Worm (Caenorhabditis elegans) whole organism, young adult: ENCODE results near the gene hda-11.

Experiments
- B0019.2 ChIP-seq: fragments of 200-800 bp; sonication (Bioruptor generic); conservative IDR thresholded peaks from 2 replicates; pipeline ENCODE4 v1.3.6; 2022; ENCODE audit warnings: missing genetic modification reagents, missing genetic modification characterization, missing compliant biosample characterization
- B0035.1 ChIP-seq: sonication (generic microtip); optimal IDR thresholded peaks from 2 replicates; lab custom pipeline; 2016; ENCODE audit warnings: missing genetic modification characterization, mild to moderate bottlenecking, missing compliant biosample characterization, missing genotype, missing genetic modification reagents
- C06A6.2 ChIP-seq: fragments of 200-800 bp; sonication (Bioruptor generic); conservative IDR thresholded peaks from 2 replicates; pipeline ENCODE4 v1.3.6; 2022; ENCODE audit warnings: missing genetic modification characterization, missing compliant biosample characterization
- F22D6.2 ChIP-seq: sonication (generic microtip); optimal IDR thresholded peaks from 2 replicates; lab custom pipeline; 2016; ENCODE audit warnings: mild to moderate bottlenecking, missing genetic modification characterization, missing compliant biosample characterization
- F52B5.7 ChIP-seq: sonication (generic microtip); optimal IDR thresholded peaks from 2 replicates; lab custom pipeline; 2016; ENCODE audit warnings: mild to moderate bottlenecking, missing genetic modification characterization, missing compliant biosample characterization
- K12H6.12 ChIP-seq: fragments of 200-800 bp; sonication (Bioruptor generic); optimal IDR thresholded peaks from 2 replicates; lab custom pipeline; 2018; ENCODE audit warnings: mild to moderate bottlenecking, missing genetic modification characterization, missing compliant biosample characterization
- T26A5.8 ChIP-seq: sonication (generic microtip); optimal IDR thresholded peaks from 2 replicates; lab custom pipeline; 2016; ENCODE audit warnings: missing genetic modification characterization, missing compliant biosample characterization
- Y56A3A.18 ChIP-seq: fragments of 200-800 bp; sonication (Bioruptor generic); IDR thresholded peaks from 2 replicates; pipeline ENCODE4 v1.3.6; 2022; ENCODE audit warnings: missing genetic modification reagents, missing genetic modification characterization, missing compliant biosample characterization
- Y67H2A.10 ChIP-seq: fragments of 200-800 bp; sonication (Bioruptor generic); conservative IDR thresholded peaks from 2 replicates; pipeline ENCODE4 v1.3.6; 2022; ENCODE audit warnings: missing genetic modification reagents, missing genetic modification characterization, missing compliant biosample characterization
- Y95B8A.8 ChIP-seq: fragments of 200-800 bp; sonication (Bioruptor generic); IDR thresholded peaks from 2 replicates; pipeline ENCODE4 v1.3.6; 2022; ENCODE audit warnings: missing genetic modification reagents, missing genetic modification characterization, missing compliant biosample characterization
- ZK185.1 ChIP-seq: sonication (generic microtip); optimal IDR thresholded peaks from 2 replicates; lab custom pipeline; 2016; ENCODE audit warnings: mild to moderate bottlenecking, missing genetic modification characterization, missing compliant biosample characterization; ENCODE audit not compliant: poor library complexity, severe bottlenecking
- ama-1 ChIP-seq, 3 experiments: fragments of 150-350 bp in 1 of 3; sonication (generic microtip) in 2 of 3; optimal IDR thresholded peaks; 2 replicates each; lab custom pipeline; 2014 to 2018; ENCODE audit warnings: missing biosample characterization in 2 of 3, missing genetic modification characterization in 2 of 3, missing genetic modification reagents in 2 of 3
- atf-7 ChIP-seq: sonication (generic microtip); optimal IDR thresholded peaks from 2 replicates; lab custom pipeline; 2017; ENCODE audit warnings: mild to moderate bottlenecking, missing genetic modification characterization, missing compliant biosample characterization
- athp-1 ChIP-seq: sonication (generic microtip); optimal IDR thresholded peaks from 2 replicates; lab custom pipeline; 2017; ENCODE audit warnings: mild to moderate bottlenecking, missing genetic modification characterization, missing compliant biosample characterization
- ccch-3 ChIP-seq: fragments of 200-800 bp; sonication (Bioruptor generic); optimal IDR thresholded peaks from 2 replicates; lab custom pipeline; 2018; ENCODE audit warnings: mild to moderate bottlenecking, missing genetic modification characterization, missing compliant biosample characterization
- cebp-1 ChIP-seq, 2 experiments: fragments of 200-800 bp in 1 of 2; sonication (Bioruptor generic) in 1 of 2; sonication (generic microtip) in 1 of 2; IDR thresholded peaks in 1 of 2; optimal IDR thresholded peaks in 1 of 2; 2 replicates each; pipeline versions ENCODE4 v1.3.6 to Lab custom; 2017 to 2022; ENCODE audit warnings: missing compliant biosample characterization in 2 of 2, missing genetic modification characterization in 2 of 2, mild to moderate bottlenecking in 1 of 2, missing genetic modification reagents in 1 of 2, moderate library complexity in 1 of 2
- ceh-100 ChIP-seq: fragments of 200-800 bp; sonication (Bioruptor generic); IDR thresholded peaks from 2 replicates; pipeline ENCODE4 v1.3.6; 2022; ENCODE audit warnings: missing genetic modification reagents, missing genetic modification characterization, missing compliant biosample characterization
- ceh-27 ChIP-seq: fragments of 200-800 bp; sonication (Bioruptor generic); optimal IDR thresholded peaks from 2 replicates; lab custom pipeline; 2018; ENCODE audit warnings: mild to moderate bottlenecking, missing genetic modification characterization, moderate library complexity, missing compliant biosample characterization
- ceh-91 ChIP-seq: fragments of 200-800 bp; sonication (Bioruptor generic); IDR thresholded peaks from 2 replicates; pipeline ENCODE4 v1.3.6; 2022; ENCODE audit warnings: missing genetic modification reagents, missing genetic modification characterization, missing compliant biosample characterization
- die-1 ChIP-seq: sonication (generic microtip); optimal IDR thresholded peaks from 2 replicates; lab custom pipeline; 2016; ENCODE audit warnings: missing genotype, mild to moderate bottlenecking, missing genetic modification characterization, missing compliant biosample characterization
- dox-1 ChIP-seq: fragments of 200-800 bp; sonication (Bioruptor generic); IDR thresholded peaks from 2 replicates; pipeline ENCODE4 v1.3.6; 2022; ENCODE audit warnings: missing genetic modification reagents, missing genetic modification characterization, missing compliant biosample characterization
- egl-44 ChIP-seq: fragments of 200-800 bp; sonication (Bioruptor generic); IDR thresholded peaks from 2 replicates; pipeline ENCODE4 v1.3.6; 2022; ENCODE audit warnings: missing genetic modification reagents, missing genetic modification characterization, missing compliant biosample characterization
- egrh-3 ChIP-seq: fragments of 200-800 bp; sonication (Bioruptor generic); IDR thresholded peaks from 2 replicates; pipeline ENCODE4 v1.3.6; 2022; ENCODE audit warnings: missing genetic modification reagents, missing genetic modification characterization, missing compliant biosample characterization
- him-1 ChIP-seq: sonication (generic microtip); optimal IDR thresholded peaks from 2 replicates; lab custom pipeline; 2016; ENCODE audit warnings: missing genotype, missing genetic modification reagents, missing genetic modification characterization, missing compliant biosample characterization
- hlh-12 ChIP-seq: sonication (generic microtip); optimal IDR thresholded peaks from 2 replicates; lab custom pipeline; 2016; ENCODE audit warnings: missing genetic modification characterization, missing compliant biosample characterization
- hrde-1 ChIP-seq: sonication (generic microtip); optimal IDR thresholded peaks from 2 replicates; lab custom pipeline; 2016; ENCODE audit warnings: missing genetic modification characterization, mild to moderate bottlenecking, missing compliant biosample characterization, moderate library complexity, missing genotype, missing genetic modification reagents, borderline replicate concordance
- let-607 ChIP-seq, 2 experiments: fragments of 200-800 bp in 1 of 2; sonication (Bioruptor generic) in 1 of 2; sonication (generic microtip) in 1 of 2; optimal IDR thresholded peaks; 2 replicates each; lab custom pipeline; 2016 to 2018; ENCODE audit warnings: mild to moderate bottlenecking in 2 of 2, missing compliant biosample characterization in 2 of 2, missing genetic modification characterization in 2 of 2, moderate library complexity in 2 of 2, missing genotype in 1 of 2
- lin-35 ChIP-seq, 3 experiments: fragments of 150-350 bp in 2 of 3; sonication (generic microtip) in 1 of 3; optimal IDR thresholded peaks; 2 replicates each; lab custom pipeline; 2014 to 2018; ENCODE audit warnings: missing biosample characterization in 3 of 3, missing genetic modification characterization in 3 of 3, missing genetic modification reagents in 3 of 3
- lin-40 ChIP-seq: sonication (generic microtip); optimal IDR thresholded peaks from 2 replicates; lab custom pipeline; 2016; ENCODE audit warnings: missing genetic modification characterization, mild to moderate bottlenecking, missing compliant biosample characterization, missing genotype, missing genetic modification reagents
- lin-54 ChIP-seq: fragments of 200-800 bp; sonication (Bioruptor generic); optimal IDR thresholded peaks from 2 replicates; lab custom pipeline; 2018; ENCODE audit warnings: mild to moderate bottlenecking, missing genetic modification characterization, missing compliant biosample characterization
- madf-3 ChIP-seq: fragments of 200-800 bp; sonication (Bioruptor generic); IDR thresholded peaks from 2 replicates; pipeline ENCODE4 v1.3.6; 2022; ENCODE audit warnings: missing genetic modification reagents, missing genetic modification characterization, missing compliant biosample characterization
- mel-28 ChIP-seq: sonication (generic microtip); optimal IDR thresholded peaks from 2 replicates; lab custom pipeline; 2016; ENCODE audit warnings: borderline replicate concordance, mild to moderate bottlenecking, missing genetic modification characterization, missing compliant biosample characterization
- mes-4 ChIP-seq: sonication (generic microtip); optimal IDR thresholded peaks from 2 replicates; lab custom pipeline; 2016; ENCODE audit warnings: missing genotype, missing genetic modification characterization, missing compliant biosample characterization
- nhr-27 ChIP-seq: fragments of 200-800 bp; sonication (Bioruptor generic); optimal IDR thresholded peaks from 2 replicates; lab custom pipeline; 2018; ENCODE audit warnings: mild to moderate bottlenecking, missing genetic modification characterization, moderate library complexity, missing compliant biosample characterization
- rcor-1 ChIP-seq: fragments of 200-800 bp; sonication (Bioruptor generic); IDR thresholded peaks from 2 replicates; pipeline ENCODE4 v1.3.6; 2022; ENCODE audit warnings: missing genetic modification reagents, missing genetic modification characterization, missing compliant biosample characterization
- sea-2 ChIP-seq: fragments of 200-800 bp; sonication (Bioruptor generic); IDR thresholded peaks from 2 replicates; pipeline ENCODE4 v1.3.6; 2022; ENCODE audit warnings: missing genetic modification characterization, missing compliant biosample characterization
- tbp1 ChIP-seq: fragments of 200-800 bp; sonication (Bioruptor generic); optimal IDR thresholded peaks from 2 replicates; lab custom pipeline; 2018; ENCODE audit warnings: mild to moderate bottlenecking, missing genetic modification characterization, missing compliant biosample characterization
- tlf-1 ChIP-seq: fragments of 200-800 bp; sonication (Bioruptor generic); optimal IDR thresholded peaks from 2 replicates; lab custom pipeline; 2018; ENCODE audit warnings: mild to moderate bottlenecking, missing genetic modification characterization, missing compliant biosample characterization
- xnd-1 ChIP-seq: sonication (generic microtip); optimal IDR thresholded peaks from 2 replicates; lab custom pipeline; 2016; ENCODE audit warnings: missing genotype, missing genetic modification reagents, missing genetic modification characterization, missing compliant biosample characterization
- zfh-2 ChIP-seq: fragments of 200-800 bp; sonication (Bioruptor generic); conservative IDR thresholded peaks from 2 replicates; pipeline ENCODE4 v1.3.6; 2022; ENCODE audit warnings: missing genetic modification reagents, missing genetic modification characterization, missing compliant biosample characterization
- zim-3 ChIP-seq: sonication (generic microtip); optimal IDR thresholded peaks from 2 replicates; lab custom pipeline; 2017; ENCODE audit warnings: mild to moderate bottlenecking, missing genetic modification characterization, moderate library complexity, missing compliant biosample characterization
- ztf-3 ChIP-seq: fragments of 200-800 bp; sonication (Bioruptor generic); optimal IDR thresholded peaks from 2 replicates; lab custom pipeline; 2018; ENCODE audit warnings: mild to moderate bottlenecking, missing genetic modification characterization, missing compliant biosample characterization

The hda-11 gene

ce11 chrV:10525902-10526301 is at the start of gene hda-11, which contains the start of gene C35A5.8 (continued):
- peak; percentile 10 for TF ChIP-seq tlf-1 (GFP tag; lab: Kevin White, UChicago)
- TF ChIP-seq zfh-2 (GFP tag; lab: Robert Waterston, UW) = no peak
- peak in 1 of 3 experiments; percentile 11 for TF ChIP-seq lin-35 (GFP tag; optimal IDR thresholded peaks at IDR 0.05; lab: Kevin White, UChicago)
- no peak for TF ChIP-seq tbp1 (GFP tag; lab: Kevin White, UChicago)
- TF ChIP-seq let-607 (tag; optimal IDR thresholded peaks at IDR 0.05; lab: Kevin White, UChicago) = peak in 1 of 2 experiments; percentile 49
- TF ChIP-seq ceh-91 (GFP tag; lab: Robert Waterston, UW) = peak; percentile 11; the same call in 1 of the 2 replicates
- TF ChIP-seq zim-3 (tag; lab: Kevin White, UChicago) = peak; percentile 57
- TF ChIP-seq C06A6.2 = no peak
- no peak for TF ChIP-seq hlh-12 (tag; lab: Kevin White, UChicago)
- TF ChIP-seq him-1 (tag; lab: Kevin White, UChicago) = peak; percentile 39
- TF ChIP-seq egrh-3 (GFP tag; lab: Robert Waterston, UW) = no peak
- peak; percentile 85 for TF ChIP-seq ceh-27 (GFP tag; lab: Kevin White, UChicago)
- peak; percentile 43 for TF ChIP-seq ccch-3 (GFP tag; lab: Kevin White, UChicago)
- TF ChIP-seq athp-1 (tag; lab: Kevin White, UChicago) = no peak
- no peak for TF ChIP-seq Y95B8A.8 (GFP tag; lab: Robert Waterston, UW)
- TF ChIP-seq die-1 (tag; lab: Kevin White, UChicago) = no peak
- TF ChIP-seq K12H6.12 = peak; percentile 38
- TF ChIP-seq rcor-1 (GFP tag; lab: Robert Waterston, UW) = peak; percentile 86
- peak; percentile 57 for TF ChIP-seq F22D6.2 (tag; lab: Kevin White, UChicago)
- no peak for TF ChIP-seq xnd-1
- peak; percentile 57 for TF ChIP-seq lin-40 (tag; lab: Kevin White, UChicago)
- no peak for TF ChIP-seq mel-28 (tag; lab: Kevin White, UChicago)
- TF ChIP-seq egl-44 = no peak
- TF ChIP-seq nhr-27 = no peak
- TF ChIP-seq T26A5.8 = no peak

- peak; percentile 15 for TF ChIP-seq B0035.1
- no peak for TF ChIP-seq mes-4 (tag; lab: Kevin White, UChicago)
- TF ChIP-seq ceh-27 (GFP tag; lab: Kevin White, UChicago) = peak; percentile 4
- peak; percentile 8 for TF ChIP-seq ZK185.1 (tag; lab: Kevin White, UChicago)
- peak; percentile 51 for TF ChIP-seq cebp-1 (GFP tag; IDR thresholded peaks at IDR 0.05; lab: Robert Waterston, UW)
- TF ChIP-seq cebp-1 (tag; optimal IDR thresholded peaks at IDR 0.05; lab: Kevin White, UChicago) = peak; percentile 85
- TF ChIP-seq ama-1 (optimal IDR thresholded peaks at IDR 0.05; lab: Kevin White, UChicago) = peak; percentile 66
- no peak for TF ChIP-seq ama-1 (GFP tag; optimal IDR thresholded peaks at IDR 0.05; lab: Kevin White, UChicago)
- TF ChIP-seq C06A6.2 = no peak
- peak; percentile 68; the same call in 1 of the 2 replicates for TF ChIP-seq madf-3 (GFP tag; lab: Robert Waterston, UW)
Observed at ce11 chrV:10476864-10477443, 49.0 kb upstream of the hda-11 start.

DNA sequence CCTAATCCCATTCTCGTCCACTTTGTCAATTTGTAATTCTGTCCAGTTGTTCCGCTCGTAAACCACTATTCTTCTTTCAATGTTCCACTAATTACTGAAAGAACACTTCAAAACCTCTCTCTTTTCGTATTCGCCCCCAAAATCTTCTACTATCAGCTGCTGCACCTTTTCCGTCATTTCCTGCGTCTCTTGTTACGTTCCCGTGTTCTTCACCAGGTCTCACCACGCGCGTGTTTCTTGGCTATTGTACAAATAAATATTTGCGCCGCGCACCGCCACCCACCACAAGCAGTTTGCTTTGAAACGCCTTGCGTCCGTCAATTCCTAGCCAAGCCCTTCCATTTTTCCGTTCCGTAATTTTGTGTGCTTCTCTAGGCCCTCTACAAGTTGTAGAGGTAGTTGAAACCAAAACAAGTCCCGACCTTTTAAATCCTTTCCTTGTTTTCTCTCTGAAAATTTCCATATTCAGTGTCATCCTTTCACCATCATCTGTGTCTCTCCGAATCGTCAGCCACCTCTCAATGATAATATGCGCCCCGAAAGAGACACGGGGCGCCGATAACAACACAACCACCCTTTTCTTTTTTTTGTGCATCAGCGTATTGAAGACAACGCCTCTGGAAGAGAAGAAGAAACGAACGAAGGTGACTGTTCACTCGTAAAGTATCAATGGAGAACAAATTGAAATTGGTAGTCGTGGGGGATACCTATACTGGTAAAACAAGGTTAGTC is 47.7 kb upstream of the hda-11 start, which contains the start of the genes crp-1 and Y32F6B.9:
Gene crp-1, plus strand, starts transcription at position 468 of the 732 bp plus-strand sequence.
Gene Y32F6B.9, plus strand, starts transcription at position 603 of the 732 bp plus-strand sequence.
- no peak for TF ChIP-seq Y67H2A.10
- TF ChIP-seq F52B5.7 (tag; lab: Kevin White, UChicago) = no peak
- no peak for TF ChIP-seq hrde-1
- TF ChIP-seq lin-54 (GFP tag; lab: Kevin White, UChicago) = no peak
- no peak for TF ChIP-seq ceh-100 (GFP tag; lab: Robert Waterston, UW)
- no peak for TF ChIP-seq ztf-3 (GFP tag; lab: Kevin White, UChicago)
- no peak for TF ChIP-seq atf-7
- TF ChIP-seq B0019.2 (GFP tag; lab: Robert Waterston, UW) = no peak
- TF ChIP-seq sea-2 (GFP tag; lab: Robert Waterston, UW) = no peak
- TF ChIP-seq cebp-1 (GFP tag; IDR thresholded peaks at IDR 0.05; lab: Robert Waterston, UW) = no peak
- peak; percentile 13 for TF ChIP-seq cebp-1 (tag; optimal IDR thresholded peaks at IDR 0.05; lab: Kevin White, UChicago)
- no peak for TF ChIP-seq Y56A3A.18 (GFP tag; lab: Robert Waterston, UW)
- TF ChIP-seq let-607 (tag; optimal IDR thresholded peaks at IDR 0.05; lab: Kevin White, UChicago) = peak in 1 of 2 experiments; percentile 27
- peak; percentile 47 for TF ChIP-seq dox-1 (GFP tag; lab: Robert Waterston, UW)
- TF ChIP-seq ZK185.1 (tag; lab: Kevin White, UChicago) = no peak
- no peak for TF ChIP-seq tlf-1 (GFP tag; lab: Kevin White, UChicago)
